Worm (Caenorhabditis elegans) whole organism, L3 larva: ENCODE measurements around the gene pros-1.
A peak's percentile ranks its signal among the peaks of the same experiment; 100 is the strongest.

ENCODE experiments used
- R02D3.7 ChIP-seq: fragments of 150-350 bp; optimal IDR thresholded peaks from 2 replicates; lab custom pipeline; 2014; ENCODE audit warnings: missing biosample characterization, missing genetic modification characterization
- ZK546.5 ChIP-seq: sonication (generic microtip); optimal IDR thresholded peaks from 2 replicates; lab custom pipeline; 2017; ENCODE audit warnings: missing biosample characterization, missing genetic modification characterization
- aly-2 ChIP-seq: fragments of 150-350 bp; optimal IDR thresholded peaks from 2 replicates; lab custom pipeline; 2014; ENCODE audit warnings: missing biosample characterization, missing genetic modification characterization
- ama-1 ChIP-seq: fragments of 150-350 bp; optimal IDR thresholded peaks from 2 replicates; lab custom pipeline; 2018
- ceh-16 ChIP-seq: sonication (generic microtip); optimal IDR thresholded peaks from 2 replicates; lab custom pipeline; 2017; ENCODE audit warnings: missing biosample characterization, missing genetic modification characterization
- ceh-28 ChIP-seq: fragments of 150-350 bp; optimal IDR thresholded peaks from 2 replicates; lab custom pipeline; 2014; ENCODE audit warnings: missing biosample characterization, missing genetic modification reagents, missing genetic modification characterization
- ceh-82 ChIP-seq: fragments of 150-350 bp; optimal IDR thresholded peaks from 2 replicates; lab custom pipeline; 2014; ENCODE audit warnings: missing biosample characterization, missing genetic modification characterization
- ceh-9 ChIP-seq: sonication (generic microtip); optimal IDR thresholded peaks from 2 replicates; lab custom pipeline; 2018; ENCODE audit warnings: missing biosample characterization, missing genetic modification characterization
- daf-12 ChIP-seq: fragments of 150-350 bp; optimal IDR thresholded peaks from 2 replicates; lab custom pipeline; 2014; ENCODE audit warnings: missing biosample characterization, missing genetic modification reagents, missing genetic modification characterization
- egl-27 ChIP-seq: sonication (generic microtip); optimal IDR thresholded peaks from 4 replicates; lab custom pipeline; 2017; ENCODE audit warnings: missing biosample characterization, missing genetic modification reagents, missing genetic modification characterization
- egl-5 ChIP-seq: fragments of 150-350 bp; optimal IDR thresholded peaks from 2 replicates; lab custom pipeline; 2017; ENCODE audit warnings: missing biosample characterization, missing genetic modification reagents, missing genetic modification characterization, inconsistent platforms
- elt-1 ChIP-seq: fragments of 150-350 bp; optimal IDR thresholded peaks from 2 replicates; lab custom pipeline; 2014; ENCODE audit warnings: missing biosample characterization, missing genetic modification characterization
- elt-2 ChIP-seq: sonication (generic microtip); optimal IDR thresholded peaks from 2 replicates; lab custom pipeline; 2016; ENCODE audit warnings: missing genetic modification reagents, mild to moderate bottlenecking, missing genetic modification characterization, missing compliant biosample characterization
- elt-3 ChIP-seq, 3 experiments: fragments of 150-350 bp in 1 of 3; sonication (generic microtip) in 2 of 3; optimal IDR thresholded peaks; 2 replicates in 2 of 3; 4 replicates in 1 of 3; lab custom pipeline; 2014 to 2017; ENCODE audit warnings: missing biosample characterization in 3 of 3, missing genetic modification characterization in 3 of 3
- eor-1 ChIP-seq, 2 experiments: fragments of 150-350 bp; optimal IDR thresholded peaks; 2 replicates each; lab custom pipeline; 2014 to 2018; ENCODE audit warnings: missing biosample characterization in 2 of 2, missing genetic modification characterization in 2 of 2
- fkh-10 ChIP-seq: sonication (generic microtip); optimal IDR thresholded peaks from 2 replicates; lab custom pipeline; 2017; ENCODE audit warnings: missing biosample characterization, missing genetic modification reagents, missing genetic modification characterization
- fkh-2 ChIP-seq: fragments of 150-350 bp; optimal IDR thresholded peaks from 2 replicates; lab custom pipeline; 2014; ENCODE audit warnings: missing biosample characterization, missing genetic modification reagents, missing genetic modification characterization
- fos-1 ChIP-seq: fragments of 150-350 bp; optimal IDR thresholded peaks from 2 replicates; lab custom pipeline; 2014; ENCODE audit warnings: missing biosample characterization, missing genetic modification characterization
- hmg-11 ChIP-seq: sonication (generic microtip); optimal IDR thresholded peaks from 2 replicates; lab custom pipeline; 2016; ENCODE audit warnings: missing genetic modification characterization, missing compliant biosample characterization
- jun-1 ChIP-seq: fragments of 150-350 bp; optimal IDR thresholded peaks from 2 replicates; lab custom pipeline; 2014; ENCODE audit warnings: missing biosample characterization, missing genetic modification reagents, missing genetic modification characterization
- lin-15B ChIP-seq: fragments of 150-350 bp; optimal IDR thresholded peaks from 2 replicates; lab custom pipeline; 2014; ENCODE audit warnings: missing biosample characterization, missing genetic modification characterization
- lin-39 ChIP-seq: fragments of 150-350 bp; optimal IDR thresholded peaks from 2 replicates; lab custom pipeline; 2018; ENCODE audit warnings: missing biosample characterization, missing genetic modification reagents, missing genetic modification characterization
- lsy-12 ChIP-seq: sonication (generic microtip); optimal IDR thresholded peaks from 2 replicates; lab custom pipeline; 2016; ENCODE audit warnings: mild to moderate bottlenecking, missing genetic modification characterization, missing compliant biosample characterization
- mdl-1 ChIP-seq: fragments of 150-350 bp; optimal IDR thresholded peaks from 2 replicates; lab custom pipeline; 2014; ENCODE audit warnings: missing biosample characterization, missing genetic modification characterization
- mml-1 ChIP-seq: fragments of 150-350 bp; sonication (generic microtip); optimal IDR thresholded peaks from 3 replicates; lab custom pipeline; 2014; ENCODE audit warnings: missing biosample characterization, missing genetic modification characterization
- nfya-1 ChIP-seq: sonication (generic microtip); optimal IDR thresholded peaks from 2 replicates; lab custom pipeline; 2017; ENCODE audit warnings: missing genetic modification characterization, mild to moderate bottlenecking, missing compliant biosample characterization, antibody characterized with exemption, moderate library complexity; ENCODE audit not compliant: insufficient read depth
- nhr-11 ChIP-seq: fragments of 150-350 bp; optimal IDR thresholded peaks from 2 replicates; lab custom pipeline; 2014; ENCODE audit warnings: missing biosample characterization, missing genetic modification characterization
- nhr-12 ChIP-seq: fragments of 150-350 bp; optimal IDR thresholded peaks from 2 replicates; lab custom pipeline; 2014; ENCODE audit warnings: missing biosample characterization, missing genetic modification characterization
- nhr-23 ChIP-seq: fragments of 150-350 bp; optimal IDR thresholded peaks from 2 replicates; lab custom pipeline; 2014; ENCODE audit warnings: missing biosample characterization, missing genetic modification reagents, missing genetic modification characterization
- nhr-237 ChIP-seq: fragments of 150-350 bp; optimal IDR thresholded peaks from 2 replicates; lab custom pipeline; 2014; ENCODE audit warnings: missing biosample characterization, missing genetic modification characterization
- nhr-25 ChIP-seq: sonication (generic microtip); optimal IDR thresholded peaks from 2 replicates; lab custom pipeline; 2017; ENCODE audit warnings: missing biosample characterization, missing genetic modification characterization
- nhr-28 ChIP-seq: fragments of 150-350 bp; optimal IDR thresholded peaks from 2 replicates; lab custom pipeline; 2014; ENCODE audit warnings: missing biosample characterization, missing genetic modification characterization
- nhr-43 ChIP-seq: sonication (generic microtip); optimal IDR thresholded peaks from 2 replicates; lab custom pipeline; 2016; ENCODE audit warnings: mild to moderate bottlenecking, missing genetic modification characterization, missing compliant biosample characterization; ENCODE audit not compliant: poor library complexity, severe bottlenecking
- nhr-67 ChIP-seq: fragments of 150-350 bp; optimal IDR thresholded peaks from 2 replicates; lab custom pipeline; 2014; ENCODE audit warnings: missing biosample characterization, missing genetic modification characterization
- nhr-76 ChIP-seq: fragments of 150-350 bp; sonication (generic microtip); optimal IDR thresholded peaks from 5 replicates; lab custom pipeline; 2014; ENCODE audit warnings: missing biosample characterization, missing genetic modification characterization
- nhr-77 ChIP-seq: fragments of 150-350 bp; optimal IDR thresholded peaks from 2 replicates; lab custom pipeline; 2014; ENCODE audit warnings: missing biosample characterization, missing genetic modification characterization
- pha-4 ChIP-seq: fragments of 150-350 bp; optimal IDR thresholded peaks from 2 replicates; lab custom pipeline; 2014; ENCODE audit warnings: missing biosample characterization, missing genetic modification reagents, missing genetic modification characterization
- pqm-1 ChIP-seq: fragments of 150-350 bp; optimal IDR thresholded peaks from 2 replicates; lab custom pipeline; 2017; ENCODE audit warnings: missing biosample characterization, missing genetic modification characterization, inconsistent platforms
- sea-2 ChIP-seq: fragments of 150-350 bp; sonication (generic microtip); optimal IDR thresholded peaks from 4 replicates; lab custom pipeline; 2014; ENCODE audit warnings: missing biosample characterization, missing genetic modification reagents, missing genetic modification characterization
- skn-1 ChIP-seq: fragments of 150-350 bp; optimal IDR thresholded peaks from 2 replicates; lab custom pipeline; 2014; ENCODE audit warnings: missing biosample characterization, missing genetic modification characterization
- snpc-4 ChIP-seq: fragments of 150-350 bp; optimal IDR thresholded peaks from 2 replicates; lab custom pipeline; 2014; ENCODE audit warnings: missing biosample characterization, missing genetic modification characterization
- tbx-2 ChIP-seq: sonication (generic microtip); optimal IDR thresholded peaks from 2 replicates; lab custom pipeline; 2016; ENCODE audit warnings: mild to moderate bottlenecking, missing genetic modification characterization, missing compliant biosample characterization
- unc-39 ChIP-seq: sonication (generic microtip); optimal IDR thresholded peaks from 4 replicates; lab custom pipeline; 2017; ENCODE audit warnings: missing biosample characterization, missing genetic modification characterization
- unc-62 ChIP-seq: fragments of 150-350 bp; sonication (generic microtip); optimal IDR thresholded peaks from 4 replicates; lab custom pipeline; 2014; ENCODE audit warnings: missing biosample characterization, missing genetic modification reagents, missing genetic modification characterization
- zag-1 ChIP-seq: fragments of 150-350 bp; optimal IDR thresholded peaks from 2 replicates; lab custom pipeline; 2014; ENCODE audit warnings: missing biosample characterization, missing genetic modification characterization
- ztf-11 ChIP-seq: fragments of 150-350 bp; optimal IDR thresholded peaks from 2 replicates; lab custom pipeline; 2014; ENCODE audit warnings: missing biosample characterization, missing genetic modification characterization

pros-1 gene

ce11 chrIII:8022077-8022476 is 45.0 kb upstream of the pros-1 start, which contains the start of gene F44B9.2:
TSS of gene F44B9.2 (plus strand) at chrIII:8022463.
- TF ChIP-seq pqm-1 (tag; lab: Kevin White, UChicago) (no peak), ceh-82 (tag; lab: Kevin White, UChicago) (no peak), tbx-2 (tag; lab: Kevin White, UChicago) (no peak), nhr-12 (tag; lab: Kevin White, UChicago) (no peak), egl-27 (tag; lab: Kevin White, UChicago) (no peak), ama-1 (no peak), nhr-43 (tag; lab: Kevin White, UChicago) (no peak)
- TF ChIP-seq, all 47 proteins: peak for 0

ce11 chrIII:8027942-8028341 is 39.1 kb upstream of the pros-1 start, which contains the start of gene mdt-30:
TSS of gene mdt-30 (minus strand) at chrIII:8028042.
- TF ChIP-seq egl-27 (tag; lab: Kevin White, UChicago) (no peak), eor-1 (tag; optimal IDR thresholded peaks at IDR 0.05; lab: Kevin White, UChicago) (no peak), unc-39 (tag; lab: Kevin White, UChicago) (no peak), pqm-1 (tag; lab: Kevin White, UChicago) (no peak), elt-1 (tag; lab: Kevin White, UChicago) (no peak), jun-1 (tag; lab: Kevin White, UChicago) (no peak), nfya-1 (no peak), ZK546.5 (tag; lab: Kevin White, UChicago) (no peak), ceh-9 (tag; lab: Kevin White, UChicago) (no peak), ceh-82 (tag; lab: Kevin White, UChicago) (no peak), nhr-67 (tag; lab: Kevin White, UChicago) (no peak), R02D3.7 (tag; lab: Kevin White, UChicago) (no peak), pha-4 (no peak), nhr-23 (tag; lab: Kevin White, UChicago) (no peak), fkh-2 (tag; lab: Kevin White, UChicago) (no peak)
- TF ChIP-seq, all 47 proteins: peak for 0

- TF ChIP-seq pqm-1 (tag; lab: Kevin White, UChicago): no peak
- no peak for TF ChIP-seq nhr-67 (tag; lab: Kevin White, UChicago)
- peak; percentile 32 for TF ChIP-seq hmg-11 (tag; lab: Kevin White, UChicago)
- TF ChIP-seq nhr-76 (tag; lab: Kevin White, UChicago): no peak
- TF ChIP-seq jun-1 (tag; lab: Kevin White, UChicago): no peak
- TF ChIP-seq ZK546.5 (tag; lab: Kevin White, UChicago): no peak
- no peak for TF ChIP-seq sea-2 (GFP tag; lab: Kevin White, UChicago)
- TF ChIP-seq nhr-237 (tag; lab: Kevin White, UChicago): no peak
- no peak for TF ChIP-seq eor-1 (tag; optimal IDR thresholded peaks at IDR 0.05; lab: Kevin White, UChicago)
- no peak for TF ChIP-seq mdl-1
- no peak for TF ChIP-seq nhr-77
- no peak for TF ChIP-seq fkh-2 (tag; lab: Kevin White, UChicago)
- TF ChIP-seq egl-5 (tag; lab: Kevin White, UChicago): no peak
- TF ChIP-seq nhr-23 (tag; lab: Kevin White, UChicago): peak; percentile 82
- peak; percentile 87 for TF ChIP-seq lin-15B (tag; lab: Kevin White, UChicago)
- TF ChIP-seq nhr-43 (tag; lab: Kevin White, UChicago): peak; percentile 62
- no peak for TF ChIP-seq ztf-11 (tag; lab: Kevin White, UChicago)
- TF ChIP-seq zag-1 (tag; lab: Kevin White, UChicago): no peak
- peak; percentile 23 for TF ChIP-seq elt-2 (tag; lab: Kevin White, UChicago)
- peak; percentile 73 for TF ChIP-seq nhr-25 (tag; lab: Kevin White, UChicago)
- TF ChIP-seq nhr-12 (tag; lab: Kevin White, UChicago): no peak
- no peak for TF ChIP-seq fkh-10 (GFP tag; lab: Kevin White, UChicago)
- no peak for TF ChIP-seq ceh-16 (tag; lab: Kevin White, UChicago)
- TF ChIP-seq pha-4: peak; percentile 92
- TF ChIP-seq tbx-2 (tag; lab: Kevin White, UChicago): no peak
- no peak for TF ChIP-seq egl-27 (tag; lab: Kevin White, UChicago)
- TF ChIP-seq elt-1 (tag; lab: Kevin White, UChicago): no peak
- TF ChIP-seq ceh-28 (tag; lab: Kevin White, UChicago): no peak
- TF ChIP-seq daf-12 (tag; lab: Kevin White, UChicago): no peak
- no peak for TF ChIP-seq elt-3 (tag; optimal IDR thresholded peaks at IDR 0.05; lab: Kevin White, UChicago)
- peak; percentile 55 for TF ChIP-seq snpc-4 (tag; lab: Kevin White, UChicago)
- no peak for TF ChIP-seq aly-2 (tag; lab: Kevin White, UChicago)
- no peak for TF ChIP-seq nhr-11
- TF ChIP-seq fos-1: no peak
- TF ChIP-seq lsy-12 (tag; lab: Kevin White, UChicago): peak; percentile 21
- TF ChIP-seq ceh-9 (tag; lab: Kevin White, UChicago): no peak
- no peak for TF ChIP-seq mml-1 (tag; lab: Kevin White, UChicago)
- no peak for TF ChIP-seq ceh-82 (tag; lab: Kevin White, UChicago)
- TF ChIP-seq ama-1: peak; percentile 22
- peak; percentile 37 for TF ChIP-seq lin-39
- TF ChIP-seq R02D3.7 (tag; lab: Kevin White, UChicago): peak; percentile 17
- TF ChIP-seq nhr-28 (tag; lab: Kevin White, UChicago): no peak
- TF ChIP-seq nfya-1: peak; percentile 79
- TF ChIP-seq unc-62 (GFP tag; lab: Kevin White, UChicago): no peak
- no peak for TF ChIP-seq skn-1 (tag; lab: Kevin White, UChicago)
- TF ChIP-seq unc-39 (tag; lab: Kevin White, UChicago): no peak
These were observed 37.6 kb upstream of the pros-1 start, which contains the start of gene F44B9.8 for ce11 chrIII:8029487-8029886. TSS of gene F44B9.8 (minus strand) at chrIII:8029649.
